Worm (Caenorhabditis elegans): ENCODE data around the gene C03G5.14.
"Not testable (repeated sequence)": the region's sequence is repeated elsewhere in the genome, so short reads cannot be mapped to it uniquely, and the experiment has no call there.

C03G5.14 gene

DNA sequence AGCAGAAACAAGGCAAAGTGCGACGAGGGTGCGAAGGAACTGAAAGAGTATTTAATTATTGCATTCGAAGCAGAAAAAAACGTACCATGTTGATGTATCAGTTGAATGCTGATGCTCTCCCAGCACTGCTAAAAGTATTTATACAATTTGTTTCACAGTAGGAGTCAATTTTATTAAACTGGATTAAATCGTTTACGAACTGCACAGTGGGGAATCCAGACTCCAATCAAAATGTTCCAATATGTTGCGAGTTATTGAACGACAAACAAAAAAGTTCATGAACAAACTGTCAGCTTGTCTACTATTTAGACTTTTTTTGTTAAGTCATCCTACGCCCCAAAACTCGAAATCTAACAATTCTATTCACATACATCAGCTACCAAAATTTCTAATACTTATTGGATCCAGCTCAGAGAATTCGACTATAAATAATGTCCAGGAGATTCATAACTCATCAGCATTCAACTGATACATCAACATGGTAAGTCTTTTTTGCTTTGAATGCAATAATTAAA lies 16.6 kb downstream of the C03G5.14 start, which contains the start of the genes nspc-4 and nspc-5:
nspc-4 (minus strand) TSS at position 101 of the 515 bp plus-strand sequence.
nspc-5 (plus strand) TSS at position 465 of the 515 bp plus-strand sequence.
- not testable (repeated sequence) for TF ChIP-seq hlh-1 (tag; optimal IDR thresholded peaks at IDR 0.05); nhr-28 (tag; optimal IDR thresholded peaks at IDR 0.05); lin-32 (GFP tag; optimal IDR thresholded peaks at IDR 0.05)

DNA sequence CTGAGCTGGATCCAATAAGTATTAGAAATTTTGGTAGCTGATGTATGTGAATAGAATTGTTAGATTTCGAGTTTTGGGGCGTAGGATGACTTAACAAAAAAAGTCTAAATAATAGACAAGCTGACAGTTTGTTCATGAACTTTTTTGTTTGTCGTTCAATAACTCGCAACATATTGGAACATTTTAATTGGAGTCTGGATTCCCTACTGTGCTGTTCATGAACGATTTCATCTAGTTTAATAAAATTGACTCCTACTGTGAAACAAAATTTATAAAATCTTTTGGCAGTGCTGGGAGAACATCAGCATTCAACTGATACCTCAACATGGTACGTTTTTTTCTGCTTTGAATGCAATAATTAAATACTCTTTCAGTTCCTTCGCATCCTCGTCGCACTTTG lies 19.8 kb downstream of the C03G5.14 start, which contains the start of gene nspc-7:
nspc-7 (plus strand) TSS at position 301 of the 400 bp plus-strand sequence.
- TF ChIP-seq sptf-1, M03D4.4, cnd-1 (tag; optimal IDR thresholded peaks at IDR 0.05): not testable (repeated sequence)

ce11 chrX:8545971-8546442 lies 24.3 kb downstream of the C03G5.14 start, which contains the start of gene sdha-1:
Gene sdha-1 (minus strand): TSS chrX:8546021.
- TF ChIP-seq elt-3 (tag; optimal IDR thresholded peaks at IDR 0.05) (no peak), pha-4 (tag; optimal IDR thresholded peaks at IDR 0.05) (peak; percentile 54), mls-2 (tag; optimal IDR thresholded peaks at IDR 0.05) (no peak), nhr-237 (tag; optimal IDR thresholded peaks at IDR 0.05) (peak; percentile 53), unc-120 (tag; optimal IDR thresholded peaks at IDR 0.05; ENCODE audit: poor library complexity, severe bottlenecking) (peak; percentile 50), lin-13 (tag; optimal IDR thresholded peaks at IDR 0.05) (peak; percentile 71), mep-1 (tag; optimal IDR thresholded peaks at IDR 0.05) (peak; percentile 74), cnd-1 (tag; optimal IDR thresholded peaks at IDR 0.05) (peak; percentile 6), drap-1 (GFP tag; optimal IDR thresholded peaks at IDR 0.05) (peak; percentile 37), ceh-39 (tag; optimal IDR thresholded peaks at IDR 0.05) (peak; percentile 2), hlh-1 (tag; optimal IDR thresholded peaks at IDR 0.05) (peak; percentile 54)

DNA sequence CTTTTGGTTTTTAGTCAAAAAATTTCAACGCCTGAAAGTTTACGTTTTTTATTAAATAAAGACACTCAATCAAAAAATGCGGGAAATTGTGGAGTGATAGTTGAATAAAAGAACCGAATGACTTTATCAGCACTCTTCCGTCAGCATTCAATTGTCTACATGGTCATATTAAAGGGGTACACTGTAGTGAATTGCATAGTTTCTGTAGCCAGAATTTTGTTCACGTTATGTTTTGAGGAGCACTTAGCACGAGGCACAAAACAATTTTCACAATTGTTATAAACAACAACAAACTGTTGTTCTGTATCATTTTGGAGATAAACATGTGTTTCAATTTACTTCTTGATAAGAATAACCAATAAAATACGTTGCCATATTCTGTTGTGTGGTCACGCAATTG lies 27.3 kb downstream of the C03G5.14 start, which contains the start of gene D2021.4:
D2021.4 (minus strand) TSS at position 48 of the 400 bp plus-strand sequence.
- TF ChIP-seq mab-5 (tag; optimal IDR thresholded peaks at IDR 0.05) (no peak), hlh-1 (tag; optimal IDR thresholded peaks at IDR 0.05) (no peak), bed-3 (GFP tag; optimal IDR thresholded peaks at IDR 0.05) (no peak), ceh-83 (GFP tag; optimal IDR thresholded peaks at IDR 0.05) (no peak), mep-1 (tag; optimal IDR thresholded peaks at IDR 0.05) (no peak), flh-1 (GFP tag; optimal IDR thresholded peaks at IDR 0.05) (no peak), snpc-4 (tag; optimal IDR thresholded peaks at IDR 0.05) (no peak), sem-2 (GFP tag; optimal IDR thresholded peaks at IDR 0.05) (no peak), ham-2 (GFP tag; optimal IDR thresholded peaks at IDR 0.05) (no peak), nhr-237 (tag; optimal IDR thresholded peaks at IDR 0.05) (no peak), ces-1 (GFP tag; optimal IDR thresholded peaks at IDR 0.05) (no peak), elt-3 (tag; optimal IDR thresholded peaks at IDR 0.05) (no peak), blmp-1 (tag; optimal IDR thresholded peaks at IDR 0.05) (no peak), unc-39 (tag; optimal IDR thresholded peaks at IDR 0.05) (no peak), ceh-43 (GFP tag; optimal IDR thresholded peaks at IDR 0.05) (no peak), nhr-12 (tag; optimal IDR thresholded peaks at IDR 0.05) (no peak)

DNA sequence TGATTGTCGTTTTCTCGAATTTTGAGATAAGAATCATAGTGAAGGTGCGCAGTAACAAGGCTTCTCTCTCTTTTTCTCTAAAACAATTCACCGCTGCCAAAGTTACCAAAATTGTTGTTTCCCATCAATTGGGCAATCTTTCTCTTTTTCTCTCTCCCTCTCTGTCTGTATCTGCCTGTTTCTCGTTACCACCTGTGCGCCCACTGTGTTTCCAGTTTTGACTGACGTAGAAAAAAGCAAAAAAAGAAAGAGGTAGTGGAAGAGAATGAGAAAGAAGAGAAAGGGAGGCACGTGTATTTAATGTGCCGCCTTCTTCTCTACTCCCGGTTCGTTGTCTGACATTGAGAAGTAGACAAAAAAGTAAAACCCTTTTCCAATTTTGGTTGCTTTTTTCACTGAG lies 28.4 kb downstream of the C03G5.14 start:
- TF ChIP-seq cnd-1 (tag; optimal IDR thresholded peaks at IDR 0.05) = no peak
- TF ChIP-seq ztf-11 (tag; optimal IDR thresholded peaks at IDR 0.05) = no peak
- no peak for TF ChIP-seq blmp-1 (tag; optimal IDR thresholded peaks at IDR 0.05)
- no peak for TF ChIP-seq tbx-8 (GFP tag; optimal IDR thresholded peaks at IDR 0.05)
- no peak for TF ChIP-seq pha-4 (tag; optimal IDR thresholded peaks at IDR 0.05)
- no peak for TF ChIP-seq lsy-2 (tag; optimal IDR thresholded peaks at IDR 0.05)
- no peak for TF ChIP-seq sem-2 (GFP tag; optimal IDR thresholded peaks at IDR 0.05)
- no peak for TF ChIP-seq mls-2 (tag; optimal IDR thresholded peaks at IDR 0.05)
- TF ChIP-seq zip-8 (tag; optimal IDR thresholded peaks at IDR 0.05) = no peak
- TF ChIP-seq sptf-1 (tag; optimal IDR thresholded peaks at IDR 0.05) = no peak
- TF ChIP-seq unc-62 (GFP tag; optimal IDR thresholded peaks at IDR 0.05) = no peak
- no peak for TF ChIP-seq snpc-4 (tag; optimal IDR thresholded peaks at IDR 0.05)
- TF ChIP-seq elt-1 (tag; optimal IDR thresholded peaks at IDR 0.05; ENCODE audit: borderline replicate concordance, insufficient read depth) = no peak
- TF ChIP-seq ceh-39 (tag; optimal IDR thresholded peaks at IDR 0.05) = no peak
- TF ChIP-seq bed-3 (GFP tag; optimal IDR thresholded peaks at IDR 0.05) = no peak

Measured in whole organism, mixed stage, embryonic.